Fruit fly (Drosophila melanogaster): Measurements from ENCODE around the gene rdgC.

Gene rdgC

DNA sequence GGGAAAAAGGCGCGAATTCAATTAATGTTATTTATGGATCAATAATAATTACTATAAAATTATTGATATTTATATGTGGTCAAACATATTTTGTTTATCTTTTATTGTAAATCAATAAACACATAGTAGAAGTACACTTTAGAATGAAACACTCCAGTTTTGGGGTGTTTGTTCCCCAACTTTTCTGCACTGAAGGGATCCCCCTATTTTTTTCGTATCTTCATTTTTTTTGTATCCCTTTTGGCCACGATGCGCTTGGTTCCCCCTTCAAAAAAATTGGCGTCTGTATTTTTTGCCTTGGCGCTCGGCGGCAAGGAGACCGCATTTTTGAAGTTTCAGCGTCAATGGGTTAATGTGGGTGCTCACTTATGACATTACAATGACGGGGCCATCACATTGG, 7.1 kb upstream of the rdgC start, which contains the start of gene Clc:
Clc (plus strand) TSS at position 301 of the 400 bp plus-strand sequence.
- TF ChIP-seq CG11617 (GFP tag; optimal IDR thresholded peaks at IDR 0.05) (no peak), CG12768 (GFP tag; optimal IDR thresholded peaks at IDR 0.05) (no peak), CG1620 (GFP tag; optimal IDR thresholded peaks at IDR 0.05) (no peak), kay (GFP tag; ENCODE audit: borderline replicate concordance) (no peak), CG7101 (tag; optimal IDR thresholded peaks at IDR 0.05) (no peak), CG33017 (tag; optimal IDR thresholded peaks at IDR 0.05) (no peak), Clk (GFP tag; optimal IDR thresholded peaks at IDR 0.05) (no peak), ovo (GFP tag; optimal IDR thresholded peaks at IDR 0.05) (no peak), CG14711 (tag; optimal IDR thresholded peaks at IDR 0.05) (no peak), cic (GFP tag; optimal IDR thresholded peaks at IDR 0.05) (no peak)

DNA sequence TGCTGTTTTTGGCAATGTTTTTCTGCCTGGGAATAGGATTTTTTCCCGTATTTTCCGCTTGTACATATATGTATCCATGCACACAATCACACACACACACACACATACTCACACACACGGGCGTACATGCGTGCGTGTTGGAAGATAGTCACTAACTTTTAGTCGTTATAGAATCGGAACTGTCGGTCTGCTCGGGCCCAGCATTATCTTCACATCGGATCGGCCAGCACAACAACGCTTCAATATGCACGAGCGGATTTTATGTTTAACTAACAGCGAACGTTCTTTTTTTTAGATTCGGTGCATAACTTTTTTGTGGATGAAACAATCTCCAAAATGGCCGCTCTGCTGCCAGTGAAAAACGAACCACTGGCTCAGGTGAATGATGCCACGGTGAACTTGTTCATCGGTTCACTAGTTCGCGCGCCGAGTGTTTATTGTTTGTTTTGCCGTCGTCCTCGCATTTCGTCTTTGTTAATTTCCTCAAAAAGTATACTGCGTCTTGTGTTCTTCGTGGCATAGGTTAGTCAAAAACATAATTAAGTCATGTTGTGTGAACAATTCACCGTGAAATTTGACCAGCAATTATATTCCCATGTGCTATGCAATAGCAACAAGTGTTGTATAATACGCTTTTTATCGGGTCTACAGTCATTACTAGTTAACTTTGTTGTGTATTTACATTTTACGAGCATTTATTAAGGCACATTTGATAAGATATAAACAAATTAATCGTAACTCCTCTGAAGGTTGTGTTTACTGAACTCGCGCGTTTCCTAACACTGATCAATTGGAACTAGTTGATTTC, 6.5 kb upstream of the rdgC start, which contains the start of the genes CG6951 and CG17233:
CG6951 (plus strand) TSS at position 105 of the 808 bp plus-strand sequence.
CG17233 (minus strand) TSS at position 741 of the 808 bp plus-strand sequence.
- TF ChIP-seq CG1620 (GFP tag; optimal IDR thresholded peaks at IDR 0.05) (no peak), bab1 (GFP tag; optimal IDR thresholded peaks at IDR 0.05) (peak; percentile 26), CG7045 (GFP tag; optimal IDR thresholded peaks at IDR 0.05) (no peak), CG12768 (GFP tag; optimal IDR thresholded peaks at IDR 0.05) (no peak), cic (GFP tag; optimal IDR thresholded peaks at IDR 0.05) (no peak), Crg-1 (GFP tag; optimal IDR thresholded peaks at IDR 0.05) (no peak), pad (GFP tag; optimal IDR thresholded peaks at IDR 0.05) (no peak), Mnt (GFP tag; optimal IDR thresholded peaks at IDR 0.05) (peak; percentile 38), CG33017 (tag; optimal IDR thresholded peaks at IDR 0.05) (no peak), CG5204 (GFP tag; optimal IDR thresholded peaks at IDR 0.05) (no peak), CG11617 (GFP tag; optimal IDR thresholded peaks at IDR 0.05) (no peak), tj (GFP tag; optimal IDR thresholded peaks at IDR 0.05) (no peak), cnc (optimal IDR thresholded peaks at IDR 0.05) (no peak), CG14711 (tag; optimal IDR thresholded peaks at IDR 0.05) (no peak), CG7101 (tag; optimal IDR thresholded peaks at IDR 0.05) (no peak), Clk (GFP tag; optimal IDR thresholded peaks at IDR 0.05) (no peak), toe (GFP tag; optimal IDR thresholded peaks at IDR 0.05) (peak; percentile 19), kay (GFP tag; ENCODE audit: borderline replicate concordance) (no peak), ovo (GFP tag; optimal IDR thresholded peaks at IDR 0.05) (no peak), Hr96 (GFP tag; optimal IDR thresholded peaks at IDR 0.05) (peak; percentile 34)

DNA sequence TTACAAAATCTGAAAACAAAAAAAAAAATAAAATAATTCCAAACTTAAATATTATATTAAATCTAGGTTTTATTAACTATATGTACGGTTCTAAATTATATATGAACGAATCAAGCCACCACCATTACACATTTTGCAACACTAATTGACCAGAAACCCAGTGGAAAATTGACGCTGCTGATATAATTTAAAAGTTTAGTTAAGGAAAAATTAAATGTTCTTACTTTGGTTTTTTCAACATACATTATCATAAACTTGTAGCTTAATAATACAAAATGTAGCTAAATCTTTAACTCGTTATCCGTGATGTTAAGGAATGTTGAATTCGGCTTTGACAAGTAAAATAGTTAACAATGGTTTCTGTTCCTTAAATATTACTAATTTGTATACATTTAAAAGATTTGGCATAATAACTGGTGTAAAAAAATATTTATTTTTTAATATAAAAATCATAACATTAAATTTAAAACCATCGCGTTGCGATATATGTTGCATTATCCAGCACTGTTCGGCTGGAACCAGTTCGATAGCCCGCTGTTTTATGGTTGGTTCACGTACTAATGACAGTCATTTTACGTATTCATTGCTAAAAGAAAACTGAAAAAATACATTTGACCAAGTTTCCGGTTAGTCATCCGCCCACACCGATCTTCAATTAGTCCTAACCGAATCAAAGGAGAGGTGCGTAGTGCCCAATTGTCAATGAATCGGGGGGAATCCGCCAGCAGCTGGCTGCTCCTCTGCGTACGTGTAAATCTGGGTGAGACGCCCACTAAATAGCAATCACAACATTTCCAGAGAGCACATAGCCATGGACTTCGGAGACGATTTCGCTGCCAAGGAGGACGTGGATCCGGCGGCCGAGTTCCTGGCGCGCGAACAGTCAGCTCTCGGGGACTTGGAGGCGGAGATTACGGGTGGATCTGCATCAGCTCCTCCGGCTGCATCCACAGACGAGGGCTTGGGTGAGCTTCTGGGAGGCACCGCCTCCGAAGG, 5.6 kb upstream of the rdgC start:
- TF ChIP-seq CG5204 (GFP tag; optimal IDR thresholded peaks at IDR 0.05) (peak; percentile 52), CG14711 (tag; optimal IDR thresholded peaks at IDR 0.05) (peak; percentile 68), Clk (GFP tag; optimal IDR thresholded peaks at IDR 0.05) (peak; percentile 47), toe (GFP tag; optimal IDR thresholded peaks at IDR 0.05) (peak; percentile 51), cnc (optimal IDR thresholded peaks at IDR 0.05) (no peak), bab1 (GFP tag; optimal IDR thresholded peaks at IDR 0.05) (peak; percentile 1), Crg-1 (GFP tag; optimal IDR thresholded peaks at IDR 0.05) (peak; percentile 40), cic (GFP tag; optimal IDR thresholded peaks at IDR 0.05) (no peak), CG33017 (tag; optimal IDR thresholded peaks at IDR 0.05) (peak; percentile 50), kay (GFP tag; ENCODE audit: borderline replicate concordance) (peak; percentile 82), Mnt (GFP tag; optimal IDR thresholded peaks at IDR 0.05) (peak; percentile 17), CG7101 (tag; optimal IDR thresholded peaks at IDR 0.05) (peak; percentile 70), pad (GFP tag; optimal IDR thresholded peaks at IDR 0.05) (peak; percentile 60), tj (GFP tag; optimal IDR thresholded peaks at IDR 0.05) (peak; percentile 34), Hr96 (GFP tag; optimal IDR thresholded peaks at IDR 0.05) (peak; percentile 17), CG1620 (GFP tag; optimal IDR thresholded peaks at IDR 0.05) (peak; percentile 12), CG11617 (GFP tag; optimal IDR thresholded peaks at IDR 0.05) (peak; percentile 78), CG7045 (GFP tag; optimal IDR thresholded peaks at IDR 0.05) (peak; percentile 57), ovo (GFP tag; optimal IDR thresholded peaks at IDR 0.05) (peak; percentile 36), CG12768 (GFP tag; optimal IDR thresholded peaks at IDR 0.05) (peak; percentile 66)

DNA sequence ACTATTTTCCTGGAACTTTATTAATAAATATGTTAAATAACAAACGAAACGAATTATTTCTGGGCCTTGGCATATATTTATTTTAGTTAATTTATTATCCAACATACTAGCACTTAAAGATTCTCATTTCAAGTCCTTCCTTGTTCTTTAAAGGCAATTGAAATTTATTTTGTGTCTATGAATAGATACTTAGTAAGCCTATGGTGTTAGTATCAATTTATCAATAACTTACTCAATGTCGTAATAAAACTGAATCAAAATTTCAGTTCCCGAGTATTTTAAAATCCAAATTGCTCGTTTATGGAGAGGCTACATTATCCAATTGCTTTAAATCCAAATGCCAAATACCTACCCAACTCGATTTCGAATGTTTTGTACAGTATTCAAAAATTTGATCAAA, 17.6 kb downstream of the rdgC start, which contains the start of gene CG32228:
CG32228 (plus strand) TSS at position 301 of the 400 bp plus-strand sequence.
- TF ChIP-seq CG11617 (GFP tag; optimal IDR thresholded peaks at IDR 0.05) (no peak), CG7101 (tag; optimal IDR thresholded peaks at IDR 0.05) (no peak), CG7045 (GFP tag; optimal IDR thresholded peaks at IDR 0.05) (no peak), cic (GFP tag; optimal IDR thresholded peaks at IDR 0.05) (no peak), Clk (GFP tag; optimal IDR thresholded peaks at IDR 0.05) (no peak), CG33017 (tag; optimal IDR thresholded peaks at IDR 0.05) (no peak), CG1620 (GFP tag; optimal IDR thresholded peaks at IDR 0.05) (no peak), pad (GFP tag; optimal IDR thresholded peaks at IDR 0.05) (no peak), Hr96 (GFP tag; optimal IDR thresholded peaks at IDR 0.05) (no peak), cnc (optimal IDR thresholded peaks at IDR 0.05) (no peak), ovo (GFP tag; optimal IDR thresholded peaks at IDR 0.05) (no peak), bab1 (GFP tag; optimal IDR thresholded peaks at IDR 0.05) (no peak), CG14711 (tag; optimal IDR thresholded peaks at IDR 0.05) (no peak)

DNA sequence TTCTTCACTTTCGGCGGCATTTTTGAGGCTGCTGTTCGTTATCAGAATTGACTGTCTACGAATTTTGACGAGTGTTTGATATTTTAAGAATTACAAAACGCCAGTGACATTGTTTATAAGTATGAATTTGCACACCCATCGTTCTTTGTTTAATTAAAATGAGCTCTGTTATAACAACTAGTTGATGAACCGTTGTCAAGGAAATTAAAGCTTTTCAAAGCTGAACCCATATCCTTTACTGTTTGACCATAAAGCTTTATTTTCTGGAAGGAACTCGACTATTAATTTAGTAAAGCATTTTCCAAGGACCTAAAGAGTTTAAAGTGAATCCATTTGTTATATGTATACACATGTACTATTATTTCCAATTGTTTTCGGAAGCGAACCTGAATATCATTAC, 27.4 kb downstream of the rdgC start, which contains the start of gene CG17122:
CG17122 (minus strand) TSS at position 101 of the 400 bp plus-strand sequence.
- TF ChIP-seq Mnt (GFP tag; optimal IDR thresholded peaks at IDR 0.05) = no peak
- TF ChIP-seq Hr96 (GFP tag; optimal IDR thresholded peaks at IDR 0.05) = no peak
- TF ChIP-seq kay (GFP tag; ENCODE audit: borderline replicate concordance) = no peak
- no peak for TF ChIP-seq pad (GFP tag; optimal IDR thresholded peaks at IDR 0.05)
- TF ChIP-seq CG1620 (GFP tag; optimal IDR thresholded peaks at IDR 0.05) = no peak
- TF ChIP-seq CG14711 (tag; optimal IDR thresholded peaks at IDR 0.05) = no peak
- no peak for TF ChIP-seq cic (GFP tag; optimal IDR thresholded peaks at IDR 0.05)
- TF ChIP-seq toe (GFP tag; optimal IDR thresholded peaks at IDR 0.05) = no peak
- TF ChIP-seq CG12768 (GFP tag; optimal IDR thresholded peaks at IDR 0.05) = no peak
- TF ChIP-seq Clk (GFP tag; optimal IDR thresholded peaks at IDR 0.05) = no peak

All from whole organism, adult.